Worm (Caenorhabditis elegans): ENCODE results near the gene gcy-34.

- TF ChIP-seq fkh-10 (GFP tag; optimal IDR thresholded peaks at IDR 0.05) (no peak), dpl-1 (GFP tag; optimal IDR thresholded peaks at IDR 0.05) (no peak), nhr-12 (tag; optimal IDR thresholded peaks at IDR 0.05) (no peak), snpc-4 (tag; optimal IDR thresholded peaks at IDR 0.05) (no peak), ces-1 (GFP tag; optimal IDR thresholded peaks at IDR 0.05) (no peak), pax-3 (tag; optimal IDR thresholded peaks at IDR 0.05) (no peak), ztf-11 (tag; optimal IDR thresholded peaks at IDR 0.05) (no peak), nhr-77 (tag; optimal IDR thresholded peaks at IDR 0.05) (no peak), fkh-8 (tag; optimal IDR thresholded peaks at IDR 0.05) (no peak), pag-3 (tag; optimal IDR thresholded peaks at IDR 0.05; ENCODE audit: borderline replicate concordance, insufficient read depth) (no peak), elt-2 (tag; optimal IDR thresholded peaks at IDR 0.05) (no peak), unc-62 (GFP tag; optimal IDR thresholded peaks at IDR 0.05) (no peak), ceh-90 (tag; optimal IDR thresholded peaks at IDR 0.05) (no peak)
Observed at ce11 chrV:13423045-13423444, 37.3 kb upstream of the gcy-34 start, which contains the start of gene srv-9.
